Worm (Caenorhabditis elegans) whole organism, early embryonic: ENCODE results near the gene E02H9.7.

Source experiments
- F13C5.2 ChIP-seq: sonication (generic microtip); optimal IDR thresholded peaks from 2 replicates; lab custom pipeline; 2017; ENCODE audit warnings: mild to moderate bottlenecking, missing genetic modification characterization, inconsistent platforms, missing compliant biosample characterization
- ama-1 ChIP-seq: fragments of 150-350 bp; optimal IDR thresholded peaks from 2 replicates; lab custom pipeline; 2014
- ets-7 ChIP-seq: sonication (generic microtip); optimal IDR thresholded peaks from 2 replicates; lab custom pipeline; 2016; ENCODE audit warnings: missing genotype, missing genetic modification characterization, missing compliant biosample characterization
- flt-1 ChIP-seq: fragments of 200-800 bp; sonication (Bioruptor generic); IDR thresholded peaks from 2 replicates; pipeline ENCODE4 v1.3.6; 2022; ENCODE audit warnings: missing genetic modification characterization, missing compliant biosample characterization
- pes-1 ChIP-seq: fragments of 200-800 bp; sonication (Bioruptor generic); IDR thresholded peaks from 2 replicates; pipeline ENCODE4 v1.3.6; 2022; ENCODE audit warnings: missing genetic modification reagents, missing genetic modification characterization, missing compliant biosample characterization
- scrt-1 ChIP-seq: fragments of 200-800 bp; sonication (Bioruptor generic); IDR thresholded peaks from 2 replicates; pipeline ENCODE4 v1.3.6; 2022; ENCODE audit warnings: missing genetic modification characterization, missing compliant biosample characterization
- tbx-11 ChIP-seq: fragments of 200-800 bp; sonication (Bioruptor generic); IDR thresholded peaks from 2 replicates; pipeline ENCODE4 v1.3.6; 2022; ENCODE audit warnings: missing genetic modification characterization, missing compliant biosample characterization
- tbx-37 ChIP-seq: fragments of 200-800 bp; sonication (Bioruptor generic); conservative IDR thresholded peaks from 2 replicates; pipeline ENCODE4 v1.3.6; 2022; ENCODE audit warnings: missing genetic modification reagents, missing genetic modification characterization, missing compliant biosample characterization

DNA sequence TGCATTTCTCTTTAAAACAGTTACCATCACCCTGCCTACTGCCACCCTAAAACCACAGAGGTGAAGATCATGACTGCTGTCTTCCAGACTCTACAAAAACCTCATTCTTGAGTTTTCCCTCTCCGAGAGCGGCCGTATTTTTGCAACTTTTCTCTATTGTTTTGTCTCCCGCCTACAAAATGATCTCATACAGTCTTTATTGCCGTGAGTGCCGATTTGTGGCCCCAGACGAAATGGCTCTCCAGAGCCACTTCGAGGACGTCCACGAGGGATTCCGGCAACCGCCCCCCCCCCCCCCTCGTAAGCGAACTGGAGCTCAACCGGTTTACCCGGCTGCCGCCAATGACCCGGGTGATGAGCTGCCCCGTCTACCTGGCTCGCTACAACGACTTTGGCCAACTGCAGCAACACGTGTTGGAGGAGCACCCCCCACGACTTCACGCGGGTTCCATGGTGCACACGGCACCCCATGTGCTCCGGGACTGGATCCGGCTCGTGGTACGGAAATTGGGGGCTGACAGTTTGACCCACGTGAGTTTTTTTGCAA lies 20.6 kb downstream of the E02H9.7 start:
- no peak for TF ChIP-seq ets-7 (tag; lab: Kevin White, UChicago)
- no peak for TF ChIP-seq ama-1 (lab: Kevin White, UChicago)
- TF ChIP-seq F13C5.2 (tag; lab: Kevin White, UChicago): no peak
- no peak for TF ChIP-seq flt-1
- TF ChIP-seq pes-1 (GFP tag; lab: Robert Waterston, UW): no peak
- TF ChIP-seq tbx-37: no peak
- TF ChIP-seq tbx-11 (GFP tag; lab: Robert Waterston, UW): no peak
- TF ChIP-seq scrt-1 (GFP tag; lab: Robert Waterston, UW): no peak
